Worm (Caenorhabditis elegans) whole organism, L3 larva: Measurements from ENCODE around the gene pepm-1.

ENCODE experiments used
- ZK546.5 ChIP-seq: sonication (generic microtip); optimal IDR thresholded peaks from 2 replicates; lab custom pipeline; 2017; ENCODE audit warnings: missing biosample characterization, missing genetic modification characterization
- egl-27 ChIP-seq: sonication (generic microtip); optimal IDR thresholded peaks from 4 replicates; lab custom pipeline; 2017; ENCODE audit warnings: missing biosample characterization, missing genetic modification reagents, missing genetic modification characterization
- elt-1 ChIP-seq: fragments of 150-350 bp; optimal IDR thresholded peaks from 2 replicates; lab custom pipeline; 2014; ENCODE audit warnings: missing biosample characterization, missing genetic modification characterization
- elt-3 ChIP-seq, 3 experiments: fragments of 150-350 bp in 1 of 3; sonication (generic microtip) in 2 of 3; optimal IDR thresholded peaks; 2 replicates in 2 of 3; 4 replicates in 1 of 3; lab custom pipeline; 2014 to 2017; ENCODE audit warnings: missing biosample characterization in 3 of 3, missing genetic modification characterization in 3 of 3
- jun-1 ChIP-seq: fragments of 150-350 bp; optimal IDR thresholded peaks from 2 replicates; lab custom pipeline; 2014; ENCODE audit warnings: missing biosample characterization, missing genetic modification reagents, missing genetic modification characterization
- lin-39 ChIP-seq: fragments of 150-350 bp; optimal IDR thresholded peaks from 2 replicates; lab custom pipeline; 2018; ENCODE audit warnings: missing biosample characterization, missing genetic modification reagents, missing genetic modification characterization
- nhr-237 ChIP-seq: fragments of 150-350 bp; optimal IDR thresholded peaks from 2 replicates; lab custom pipeline; 2014; ENCODE audit warnings: missing biosample characterization, missing genetic modification characterization
- nhr-76 ChIP-seq: fragments of 150-350 bp; sonication (generic microtip); optimal IDR thresholded peaks from 5 replicates; lab custom pipeline; 2014; ENCODE audit warnings: missing biosample characterization, missing genetic modification characterization
- pha-4 ChIP-seq: fragments of 150-350 bp; optimal IDR thresholded peaks from 2 replicates; lab custom pipeline; 2014; ENCODE audit warnings: missing biosample characterization, missing genetic modification reagents, missing genetic modification characterization

DNA sequence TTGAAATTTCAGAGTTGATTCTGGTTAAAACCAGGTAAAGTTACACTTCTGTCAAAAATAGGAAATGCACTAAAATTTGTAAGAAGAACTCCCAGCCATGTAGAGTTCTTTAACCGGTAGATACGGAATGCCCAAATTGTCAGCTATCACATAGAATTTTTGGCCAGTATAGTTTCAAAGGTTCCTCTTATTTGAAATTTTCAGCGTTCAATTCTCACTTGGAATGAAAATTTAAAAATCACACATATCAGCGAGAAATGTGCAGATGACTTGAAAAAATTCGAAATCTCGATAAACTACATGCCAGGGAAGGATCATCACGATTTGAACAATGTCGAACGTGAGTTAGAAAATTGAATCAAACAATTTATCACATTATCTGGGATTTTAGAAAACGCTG, 32.4 kb upstream of the pepm-1 start, which contains the start of gene F14D7.3:
- TF ChIP-seq egl-27 (tag; lab: Kevin White, UChicago) = no peak
- TF ChIP-seq jun-1 (tag; lab: Kevin White, UChicago) = no peak
- TF ChIP-seq nhr-237 (tag; lab: Kevin White, UChicago) = no peak
- TF ChIP-seq ZK546.5 = no peak
- no peak for TF ChIP-seq lin-39 (tag; lab: Kevin White, UChicago)
- TF ChIP-seq pha-4 = no peak
- TF ChIP-seq elt-1 (tag; lab: Kevin White, UChicago) = no peak
- no peak for TF ChIP-seq elt-3 (tag; optimal IDR thresholded peaks at IDR 0.05; lab: Kevin White, UChicago)
- no peak for TF ChIP-seq nhr-76
